Fruit fly (Drosophila melanogaster): Measurements from ENCODE around the gene Cpr97Ea.
A peak's percentile ranks its signal among the peaks of the same experiment; 100 is the strongest.

Gene Cpr97Ea

DNA sequence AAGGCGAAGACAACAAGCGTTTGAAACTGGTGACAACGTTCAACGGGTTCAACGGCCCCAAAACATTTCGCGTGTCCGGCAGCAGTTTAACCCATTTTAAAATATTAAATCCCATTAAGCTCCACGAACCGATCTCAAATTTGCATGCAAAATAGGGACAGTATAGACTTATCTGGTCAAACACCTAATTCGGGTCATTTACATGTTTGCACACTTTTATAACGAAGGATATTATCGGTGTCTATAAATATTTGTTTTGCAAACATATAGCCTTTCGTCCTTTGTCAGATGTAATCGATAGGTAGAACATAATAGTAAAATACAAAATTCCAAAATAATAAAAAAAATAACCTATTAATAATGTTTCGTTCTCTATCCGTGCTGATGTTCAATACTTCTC lies 25.7 kb downstream of the Cpr97Ea start, which contains the start of gene CG34292:
TSS of gene CG34292 (plus strand) at position 301 of the 400 bp plus-strand sequence.
- TF ChIP-seq CG8159 (tag; optimal IDR thresholded peaks at IDR 0.05) (no peak), CG12605 (GFP tag; IDR thresholded peaks at IDR 0.05) (no peak), CG8301 (tag; optimal IDR thresholded peaks at IDR 0.05) (no peak), Pif1A (GFP tag; optimal IDR thresholded peaks at IDR 0.05) (no peak), CG13204 (GFP tag; optimal IDR thresholded peaks at IDR 0.05) (no peak), Snoo (tag; optimal IDR thresholded peaks at IDR 0.05) (no peak), CG32121 (GFP tag; IDR thresholded peaks at IDR 0.05) (no peak), Ets98B (GFP tag; IDR thresholded peaks at IDR 0.05) (no peak)

DNA sequence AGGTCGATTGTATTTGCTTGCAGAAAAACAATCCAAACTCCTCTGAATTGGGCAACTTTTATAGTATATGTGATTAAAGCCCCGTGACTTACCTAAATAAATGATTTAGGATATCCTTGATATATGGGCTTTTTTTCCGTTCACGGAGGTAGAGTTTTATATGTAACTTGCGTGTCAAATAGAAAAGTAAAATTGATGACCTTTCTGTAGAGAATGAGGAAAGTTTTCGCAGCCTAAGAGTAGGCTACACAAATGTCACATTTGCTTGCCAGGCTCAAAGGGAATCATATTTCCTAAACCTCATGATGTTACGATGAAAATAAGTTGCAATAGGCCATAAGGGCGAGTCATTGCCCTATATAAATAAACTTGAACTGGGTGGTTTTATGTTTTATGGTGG lies 31.4 kb downstream of the Cpr97Ea start:
- no peak for TF ChIP-seq gl (tag; optimal IDR thresholded peaks at IDR 0.05)
- no peak for TF ChIP-seq CG8301 (tag; optimal IDR thresholded peaks at IDR 0.05)
- TF ChIP-seq CG4496 (GFP tag; IDR thresholded peaks at IDR 0.05), result no peak
- TF ChIP-seq CG13204 (GFP tag; optimal IDR thresholded peaks at IDR 0.05), result no peak
- TF ChIP-seq Pif1A (GFP tag; optimal IDR thresholded peaks at IDR 0.05), result no peak
- no peak for TF ChIP-seq EcR (GFP tag; optimal IDR thresholded peaks at IDR 0.05)
- TF ChIP-seq CG17806 (tag; optimal IDR thresholded peaks at IDR 0.05), result no peak
- TF ChIP-seq Snoo (tag; optimal IDR thresholded peaks at IDR 0.05), result no peak

DNA sequence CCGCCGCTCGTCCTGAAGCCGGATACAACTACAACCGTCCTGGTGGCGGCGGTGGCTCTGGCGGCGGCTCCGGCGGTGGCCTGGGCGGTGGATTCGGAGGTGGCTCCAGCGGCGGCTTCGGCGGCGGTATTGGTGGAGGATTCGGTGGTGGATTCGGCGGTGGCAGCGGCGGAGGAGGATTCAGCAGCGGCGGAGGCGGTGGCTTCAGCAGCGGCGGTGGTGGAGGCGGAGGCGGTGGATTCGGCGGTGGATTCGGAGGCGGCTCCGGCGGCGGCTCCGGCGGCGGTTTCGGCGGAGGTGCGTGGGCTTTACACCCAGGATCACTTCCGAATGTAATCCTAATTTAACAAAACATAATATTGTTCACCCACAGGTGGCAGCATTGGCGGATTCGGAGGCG lies 38.0 kb downstream of the Cpr97Ea start:
- TF ChIP-seq D1 (tag; optimal IDR thresholded peaks at IDR 0.05) (no peak), CG10348 (GFP tag; IDR thresholded peaks at IDR 0.05) (no peak), CG34367 (tag; optimal IDR thresholded peaks at IDR 0.05) (no peak), Snoo (tag; optimal IDR thresholded peaks at IDR 0.05) (no peak), CG17806 (tag; optimal IDR thresholded peaks at IDR 0.05) (no peak), CG14655 (GFP tag; optimal IDR thresholded peaks at IDR 0.05) (no peak), fd96Ca (GFP tag; IDR thresholded peaks at IDR 0.05) (no peak), CG9948 (tag; optimal IDR thresholded peaks at IDR 0.05) (no peak), gl (tag; optimal IDR thresholded peaks at IDR 0.05) (no peak), CG32121 (GFP tag; IDR thresholded peaks at IDR 0.05) (no peak), Pif1A (GFP tag; optimal IDR thresholded peaks at IDR 0.05) (no peak), CG15710 (tag; optimal IDR thresholded peaks at IDR 0.05) (no peak), rn (GFP tag; IDR thresholded peaks at IDR 0.05) (no peak), Pif1B (GFP tag; optimal IDR thresholded peaks at IDR 0.05) (no peak)

DNA sequence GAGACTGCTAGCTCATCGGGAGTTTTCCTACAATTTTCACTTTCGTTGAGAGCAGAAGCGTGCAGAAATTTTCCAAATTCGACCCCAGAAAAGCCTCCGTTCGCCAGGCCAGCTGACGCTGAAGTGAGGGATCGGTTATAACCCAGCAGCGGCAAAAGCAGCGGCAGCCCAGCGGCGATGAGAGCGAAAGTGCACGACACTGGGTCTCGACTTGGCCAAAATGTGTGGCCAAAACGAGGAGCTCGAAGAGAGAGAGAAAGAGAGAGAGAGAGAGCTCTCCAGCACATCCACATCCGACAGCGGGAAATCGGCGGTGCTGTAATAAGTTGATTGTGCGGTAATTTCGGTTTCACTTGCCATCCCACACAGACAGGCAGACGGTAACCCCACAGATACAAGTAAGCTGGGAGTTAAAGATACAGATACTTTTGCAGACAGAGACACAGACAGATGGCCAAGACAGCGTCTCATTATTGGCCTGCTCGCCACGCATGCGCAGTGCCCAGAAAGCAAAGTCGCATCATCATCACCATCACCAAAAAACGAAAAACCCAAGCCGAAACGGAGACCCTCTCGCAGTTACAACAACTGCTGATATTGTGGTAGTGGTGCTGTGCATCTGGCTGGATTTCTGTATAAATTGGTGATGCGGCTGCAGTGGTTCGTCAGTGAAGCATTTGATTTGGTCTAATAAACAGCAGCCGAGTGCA lies 38.9 kb downstream of the Cpr97Ea start, which contains the start of gene TwdlT:
TSS of gene TwdlT (plus strand) at position 660 of the 710 bp plus-strand sequence.
- no peak for TF ChIP-seq fd96Ca (GFP tag; IDR thresholded peaks at IDR 0.05)
- no peak for TF ChIP-seq CG17806 (tag; optimal IDR thresholded peaks at IDR 0.05)
- TF ChIP-seq CG8301 (tag; optimal IDR thresholded peaks at IDR 0.05), result no peak
- TF ChIP-seq CG4496 (GFP tag; IDR thresholded peaks at IDR 0.05), result no peak
- peak; percentile 0 for TF ChIP-seq Snoo (tag; optimal IDR thresholded peaks at IDR 0.05)
- no peak for TF ChIP-seq Pif1A (GFP tag; optimal IDR thresholded peaks at IDR 0.05)
- no peak for TF ChIP-seq CG34367 (tag; optimal IDR thresholded peaks at IDR 0.05)
- no peak for TF ChIP-seq gl (tag; optimal IDR thresholded peaks at IDR 0.05)
- TF ChIP-seq CG12605 (GFP tag; IDR thresholded peaks at IDR 0.05), result no peak

DNA sequence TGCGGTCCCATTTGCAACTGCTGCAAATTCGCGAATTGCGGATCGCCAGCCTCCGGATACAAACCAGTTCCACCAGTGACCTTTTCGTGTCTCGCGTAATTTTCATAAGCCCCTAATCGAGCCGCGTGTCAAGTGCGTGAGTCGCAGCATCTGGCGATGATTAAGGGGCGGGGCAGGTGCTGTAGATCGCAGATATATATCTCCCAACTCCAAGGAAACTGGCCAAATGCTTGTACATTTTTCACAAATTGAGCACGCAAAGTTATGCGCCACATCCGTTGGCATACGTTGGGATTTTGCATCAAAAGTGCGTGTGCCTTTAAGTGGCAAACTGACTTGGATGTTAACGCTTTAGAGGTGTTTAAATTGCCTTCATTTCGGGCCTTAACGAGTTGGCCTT lies 47.5 kb downstream of the Cpr97Ea start:
- TF ChIP-seq CG12605 (GFP tag; IDR thresholded peaks at IDR 0.05) (no peak), D1 (tag; optimal IDR thresholded peaks at IDR 0.05) (no peak), CG14655 (GFP tag; optimal IDR thresholded peaks at IDR 0.05) (no peak), CG4496 (GFP tag; IDR thresholded peaks at IDR 0.05) (no peak), Pif1A (GFP tag; optimal IDR thresholded peaks at IDR 0.05) (no peak), gl (tag; optimal IDR thresholded peaks at IDR 0.05) (no peak), CG17806 (tag; optimal IDR thresholded peaks at IDR 0.05) (no peak), CG9948 (tag; optimal IDR thresholded peaks at IDR 0.05) (no peak), CG34367 (tag; optimal IDR thresholded peaks at IDR 0.05) (no peak), CG32121 (GFP tag; IDR thresholded peaks at IDR 0.05) (no peak)

DNA sequence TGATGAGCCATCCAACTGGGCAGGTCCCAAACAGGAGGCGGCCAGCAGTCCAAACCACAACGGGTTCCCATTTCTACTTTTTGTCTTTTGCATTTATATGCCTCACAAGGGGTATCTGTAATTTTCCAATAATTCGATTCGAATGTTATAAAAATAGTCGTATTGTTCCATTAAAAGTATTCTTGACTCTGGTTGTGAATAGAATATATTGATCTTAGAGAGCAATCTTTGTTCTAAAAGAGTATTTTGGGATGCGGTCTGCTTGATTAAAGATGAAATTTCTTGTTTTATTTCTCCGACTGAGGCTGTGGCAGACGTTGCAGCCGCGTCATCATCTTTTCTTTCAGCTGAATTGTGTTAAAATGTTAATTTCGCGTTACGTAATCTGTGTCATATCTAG lies 53.6 kb downstream of the Cpr97Ea start:
- peak; percentile 50 for TF ChIP-seq CG14655 (GFP tag; optimal IDR thresholded peaks at IDR 0.05)
- TF ChIP-seq fd96Ca (GFP tag; IDR thresholded peaks at IDR 0.05), result no peak
- peak; percentile 55 for TF ChIP-seq CG8301 (tag; optimal IDR thresholded peaks at IDR 0.05)
- no peak for TF ChIP-seq Snoo (tag; optimal IDR thresholded peaks at IDR 0.05)
- 0 out of 2 replicates have a peak, but pooled peaks have one; percentile 22 for TF ChIP-seq Ets98B (GFP tag; IDR thresholded peaks at IDR 0.05)
- 0 out of 3 replicates have a peak, but pooled peaks have one; percentile 17 for TF ChIP-seq CG4496 (GFP tag; IDR thresholded peaks at IDR 0.05)

All from whole organism, pupa.